Fruit fly (Drosophila melanogaster) whole organism: ENCODE measurements around the gene sens.

ENCODE experiments used
- CG8478 ChIP-seq: fragments of >200 bp; optimal IDR thresholded peaks from 2 replicates; lab custom pipeline; 2018; ENCODE audit warnings: inconsistent platforms
- Dll ChIP-seq: fragments of >200 bp; optimal IDR thresholded peaks from 2 replicates; lab custom pipeline; 2017
- EcR ChIP-seq, 2 experiments: fragments of >200 bp; optimal IDR thresholded peaks; 2 replicates each; lab custom pipeline; 2017; ENCODE audit warnings: missing biosample characterization in 2 of 2, missing genetic modification characterization in 2 of 2, missing genetic modification reagents in 2 of 2
- pan ChIP-seq: fragments of >200 bp; optimal IDR thresholded peaks from 2 replicates; lab custom pipeline; 2017
- psq ChIP-seq: fragments of >200 bp; optimal IDR thresholded peaks from 2 replicates; lab custom pipeline; 2017
- usp ChIP-seq: fragments of >200 bp; optimal IDR thresholded peaks from 2 replicates; lab custom pipeline; 2017; ENCODE audit warnings: missing biosample characterization, missing genetic modification characterization, mixed read lengths

sens gene

DNA sequence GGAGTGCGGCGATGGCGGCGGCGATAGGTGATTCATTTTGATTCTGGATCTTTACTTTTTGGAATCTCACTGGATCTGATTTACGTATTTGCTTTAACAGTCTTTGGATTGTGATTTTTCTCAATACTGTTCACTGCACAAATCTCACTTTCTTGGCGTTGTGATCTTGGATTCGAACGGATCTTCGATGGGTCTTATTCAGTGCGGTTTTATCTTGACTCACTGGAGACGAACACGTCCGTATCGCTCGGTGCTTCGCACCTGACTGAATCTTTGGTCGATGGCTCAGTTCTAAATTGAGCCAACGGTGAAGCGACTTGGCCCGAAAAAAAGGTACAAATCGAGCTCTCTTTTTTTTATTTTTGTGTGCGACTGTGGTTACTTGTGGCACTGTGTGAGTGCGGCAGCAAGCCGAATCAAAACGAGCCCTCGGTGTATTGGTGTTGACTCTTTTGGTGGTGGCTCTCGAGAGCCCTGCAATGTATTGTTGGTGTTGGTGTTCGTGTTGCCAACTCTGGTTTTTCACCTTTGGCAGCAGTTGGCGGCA, at the start of gene sens:
TSS of gene sens (minus strand) at position 254 of the 547 bp plus-strand sequence.
- TF ChIP-seq EcR (GFP tag; optimal IDR thresholded peaks at IDR 0.05; lab: Kevin White, UChicago), result no peak
- no peak for TF ChIP-seq usp (GFP tag; lab: Kevin White, UChicago)

DNA sequence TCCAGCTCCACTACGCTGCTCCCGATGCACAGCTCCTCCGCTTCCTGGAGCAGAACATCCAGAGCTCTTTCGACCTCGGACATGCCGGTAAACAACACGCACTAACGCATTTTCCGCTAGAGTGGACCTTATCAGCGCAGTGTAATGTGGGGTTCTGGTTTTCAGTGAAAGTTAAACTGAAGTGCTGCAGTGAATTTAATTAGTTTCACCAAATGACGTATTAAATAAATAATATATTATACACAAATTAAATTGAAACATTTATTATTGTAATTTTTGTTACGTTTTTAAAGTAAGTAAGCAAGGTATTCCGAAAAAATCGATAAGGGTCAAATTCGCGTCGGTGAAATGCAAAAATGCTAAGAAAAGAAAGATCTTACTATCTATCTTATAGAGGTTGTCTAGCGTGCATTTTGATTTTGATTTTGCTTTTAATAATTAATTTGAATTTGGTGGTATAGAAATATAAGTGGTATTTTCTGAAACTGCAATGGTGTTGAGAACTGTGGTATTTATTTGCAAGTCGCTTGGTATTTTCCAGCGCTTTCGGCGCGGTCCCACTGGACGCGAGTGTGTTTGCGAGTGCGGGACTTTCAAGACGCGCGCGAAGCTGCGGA, 49.4 kb upstream of the sens start, which contains the start of the genes JMJD7 and CG10738:
TSS of gene JMJD7 (minus strand) at position 107 of the 617 bp plus-strand sequence.
TSS of gene CG10738 (plus strand) at position 594 of the 617 bp plus-strand sequence.
- TF ChIP-seq pan (lab: Kevin White, UChicago) (no peak), psq (lab: Kevin White, UChicago) (no peak), Dll (lab: Kevin White, UChicago) (no peak)

DNA sequence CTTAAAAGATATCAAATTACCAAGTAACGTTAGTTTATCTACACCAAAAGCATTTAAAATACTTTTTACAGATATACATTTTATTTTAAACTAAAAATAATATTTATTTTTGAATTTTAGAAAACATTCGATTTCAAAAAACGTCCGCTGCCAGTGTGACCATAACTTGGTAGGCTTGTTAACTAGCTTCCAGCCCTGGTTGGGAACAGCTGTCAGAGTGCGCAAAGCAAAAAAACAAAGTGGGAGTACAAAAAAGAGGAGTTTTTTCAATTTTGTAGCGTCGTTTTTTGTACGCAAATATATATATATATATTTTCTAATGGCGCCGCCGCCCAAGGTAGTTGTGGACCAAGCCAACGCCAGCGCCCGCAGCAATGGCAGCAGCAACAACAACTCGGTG, 41.5 kb upstream of the sens start, which contains the start of gene cmb:
TSS of gene cmb (plus strand) at position 195 of the 400 bp plus-strand sequence.
- no peak for TF ChIP-seq EcR (GFP tag; optimal IDR thresholded peaks at IDR 0.05; lab: Kevin White, UChicago)
- TF ChIP-seq CG8478 (lab: Kevin White, UChicago), result no peak
- TF ChIP-seq usp (GFP tag; lab: Kevin White, UChicago), result no peak

DNA sequence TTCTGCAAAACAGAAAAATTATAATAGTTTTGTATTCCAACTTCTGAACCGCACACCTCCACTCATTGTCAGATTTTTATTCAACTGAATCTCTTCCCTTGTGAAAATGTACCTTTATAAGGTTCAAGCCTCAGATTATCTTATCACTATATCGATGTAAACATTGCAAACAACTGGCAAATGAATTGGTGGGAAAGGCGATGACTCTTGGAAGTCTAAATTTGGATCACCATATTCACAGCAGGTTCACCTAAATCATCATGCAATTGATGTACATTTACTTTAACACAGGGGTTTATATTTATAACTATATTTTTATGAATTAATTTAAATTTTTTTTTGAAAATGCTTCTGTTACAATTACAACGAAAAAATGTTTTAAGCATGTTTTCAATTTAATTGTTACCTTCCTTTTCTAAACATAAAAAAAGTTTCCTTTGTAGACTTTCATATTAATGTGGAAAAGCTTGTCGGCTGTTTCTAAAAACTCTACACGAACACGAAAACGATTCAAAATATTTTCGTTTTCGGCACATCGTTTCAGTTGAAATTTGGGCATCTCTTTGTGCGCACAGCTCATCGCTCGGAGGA, 39.5 kb upstream of the sens start, which contains the start of the genes CG10140 and CG14109:
TSS of gene CG10140 (minus strand) at position 101 of the 591 bp plus-strand sequence.
TSS of gene CG14109 (plus strand) at position 541 of the 591 bp plus-strand sequence.
- TF ChIP-seq usp (GFP tag; lab: Kevin White, UChicago), result no peak
- TF ChIP-seq pan (lab: Kevin White, UChicago), result no peak
- no peak for TF ChIP-seq CG8478 (lab: Kevin White, UChicago)
- no peak for TF ChIP-seq EcR (GFP tag; optimal IDR thresholded peaks at IDR 0.05; lab: Kevin White, UChicago)
- TF ChIP-seq Dll (lab: Kevin White, UChicago), result no peak
- no peak for TF ChIP-seq psq (lab: Kevin White, UChicago)

DNA sequence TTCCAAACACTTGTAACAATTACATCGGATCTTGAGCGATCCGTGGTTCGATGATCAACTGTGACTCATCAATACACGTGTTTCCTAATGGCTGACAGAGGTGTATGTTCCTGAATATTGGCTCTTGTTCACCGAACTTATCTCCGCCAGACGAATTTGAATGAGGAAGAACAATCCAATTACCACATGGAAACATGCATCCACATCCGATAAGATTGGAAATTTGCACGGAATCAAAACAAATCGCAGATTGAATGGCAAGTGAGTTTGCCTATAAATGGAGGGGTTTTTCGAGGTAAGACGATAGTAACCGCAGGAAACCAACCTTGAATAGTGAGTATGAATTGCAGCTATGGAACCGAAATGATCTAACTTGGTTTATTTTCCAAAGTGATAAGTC, 36.7 kb upstream of the sens start, which contains the start of gene CG10725:
TSS of gene CG10725 (plus strand) at position 301 of the 400 bp plus-strand sequence.
- TF ChIP-seq usp (GFP tag; lab: Kevin White, UChicago), result no peak

DNA sequence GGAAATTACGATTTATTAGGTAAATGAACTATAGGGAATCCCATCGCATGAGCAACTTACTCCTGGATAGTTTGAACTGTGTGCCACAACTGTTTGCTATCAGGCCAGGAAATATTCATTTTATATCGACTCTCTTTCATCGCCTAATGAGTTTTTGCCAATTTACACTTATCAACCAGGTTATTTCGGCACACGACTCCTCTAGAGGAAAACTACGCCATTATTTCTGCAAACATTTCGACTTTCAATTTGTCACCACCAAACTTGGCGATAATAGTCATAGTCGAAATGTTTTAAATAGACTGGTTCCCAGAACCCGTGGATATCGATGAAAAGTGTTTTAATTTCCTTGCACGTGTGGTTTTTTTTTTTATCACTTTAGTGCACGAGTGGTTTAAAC, 36.1 kb upstream of the sens start, which contains the start of gene CG10154:
TSS of gene CG10154 (minus strand) at position 101 of the 400 bp plus-strand sequence.
- TF ChIP-seq pan (lab: Kevin White, UChicago) (no peak), EcR (GFP tag; optimal IDR thresholded peaks at IDR 0.05; lab: Kevin White, UChicago) (no peak), Dll (lab: Kevin White, UChicago) (no peak), psq (lab: Kevin White, UChicago) (no peak)

dm6 chr3L:13435170-13435727, 34.3 kb upstream of the sens start, which contains the start of gene CG10713:
CG10713 (minus strand) TSS chr3L:13435229.
- TF ChIP-seq CG8478 (lab: Kevin White, UChicago) (no peak), pan (lab: Kevin White, UChicago) (no peak), EcR (GFP tag; optimal IDR thresholded peaks at IDR 0.05; lab: Kevin White, UChicago) (no peak), usp (GFP tag; lab: Kevin White, UChicago) (no peak), psq (lab: Kevin White, UChicago) (no peak), Dll (lab: Kevin White, UChicago) (no peak)

DNA sequence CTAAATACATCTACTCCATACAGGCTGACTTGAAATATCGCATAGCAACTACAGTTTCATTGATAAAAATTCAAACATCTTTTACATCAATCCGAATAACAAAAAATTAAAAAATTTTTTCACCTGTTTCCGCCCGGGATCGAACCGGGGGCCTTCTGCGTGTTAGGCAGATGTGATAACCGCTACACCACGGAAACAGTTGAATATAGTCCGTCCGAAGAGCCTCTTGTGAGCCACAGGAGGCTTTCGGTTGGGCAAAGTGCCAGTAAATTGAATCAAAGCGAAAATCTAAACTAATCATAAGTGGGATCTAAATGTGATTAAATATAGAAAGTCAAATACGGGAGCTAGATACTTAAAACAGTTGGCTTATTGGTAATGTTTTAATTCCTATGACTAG, 32.6 kb upstream of the sens start:
- TF ChIP-seq CG8478 (lab: Kevin White, UChicago) (no peak), EcR (GFP tag; optimal IDR thresholded peaks at IDR 0.05; lab: Kevin White, UChicago) (no peak), Dll (lab: Kevin White, UChicago) (no peak), usp (GFP tag; lab: Kevin White, UChicago) (no peak), pan (lab: Kevin White, UChicago) (no peak), psq (lab: Kevin White, UChicago) (no peak)

dm6 chr3L:13432791-13433190, 31.9 kb upstream of the sens start:
- no peak for TF ChIP-seq usp (GFP tag; lab: Kevin White, UChicago)
- no peak for TF ChIP-seq Dll (lab: Kevin White, UChicago)
- no peak for TF ChIP-seq EcR (GFP tag; optimal IDR thresholded peaks at IDR 0.05; lab: Kevin White, UChicago)
- no peak for TF ChIP-seq pan (lab: Kevin White, UChicago)
- no peak for TF ChIP-seq psq (lab: Kevin White, UChicago)
- no peak for TF ChIP-seq CG8478 (lab: Kevin White, UChicago)

- no peak for TF ChIP-seq usp (GFP tag; lab: Kevin White, UChicago)
- no peak for TF ChIP-seq CG8478 (lab: Kevin White, UChicago)
- TF ChIP-seq pan (lab: Kevin White, UChicago), result no peak
- no peak for TF ChIP-seq psq (lab: Kevin White, UChicago)
- no peak for TF ChIP-seq EcR (GFP tag; optimal IDR thresholded peaks at IDR 0.05; lab: Kevin White, UChicago)
- no peak for TF ChIP-seq Dll (lab: Kevin White, UChicago)
Observed at dm6 chr3L:13430171-13430570, 29.2 kb upstream of the sens start.

DNA sequence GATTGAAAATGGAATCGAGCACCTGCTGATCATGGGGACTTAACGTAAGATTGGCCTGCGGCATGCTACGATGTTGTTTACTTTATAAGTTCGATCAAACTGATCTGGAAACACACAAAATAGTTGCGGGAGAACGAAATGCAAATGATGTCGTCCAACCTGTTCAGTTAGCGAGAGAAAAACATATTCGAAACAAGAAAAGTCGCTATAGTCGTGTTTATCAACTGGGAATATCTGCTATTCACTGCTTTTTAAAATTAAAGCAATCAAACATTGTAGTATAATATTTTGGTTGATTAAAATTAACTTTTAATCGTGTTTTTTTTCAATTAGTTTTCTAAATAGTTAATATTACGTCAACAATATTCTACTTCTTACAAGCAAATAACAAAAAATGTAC, 25.6 kb upstream of the sens start, which contains the start of gene CG14105:
TSS of gene CG14105 (minus strand) at position 101 of the 400 bp plus-strand sequence.
- no peak for TF ChIP-seq CG8478 (lab: Kevin White, UChicago)
- no peak for TF ChIP-seq Dll (lab: Kevin White, UChicago)
- no peak for TF ChIP-seq EcR (GFP tag; optimal IDR thresholded peaks at IDR 0.05; lab: Kevin White, UChicago)
- TF ChIP-seq pan (lab: Kevin White, UChicago), result no peak
- no peak for TF ChIP-seq psq (lab: Kevin White, UChicago)
- TF ChIP-seq usp (GFP tag; lab: Kevin White, UChicago), result no peak
